Fruit fly (Drosophila melanogaster) whole organism, prepupa: ENCODE measurements around the gene CG14907.

ENCODE experiments used
- Sox102F ChIP-seq: fragments of 200-800 bp; sonication (Bioruptor generic); optimal IDR thresholded peaks from 2 replicates; lab custom pipeline; 2016; ENCODE audit warnings: missing biosample characterization, mild to moderate bottlenecking, missing genetic modification characterization
- Sox15 ChIP-seq: fragments of 200-800 bp; sonication (Bioruptor generic); optimal IDR thresholded peaks from 3 replicates; lab custom pipeline; 2016; ENCODE audit warnings: missing biosample characterization, missing genetic modification characterization

- TF ChIP-seq Sox102F (no peak), Sox15 (GFP tag; lab: Kevin White, UChicago) (no peak)
These were observed 37.9 kb downstream of the CG14907 start, which contains the start of gene CG10340 for dm6 chr3R:16614241-16614640.
